Worm (Caenorhabditis elegans) whole organism, late embryonic: ENCODE results near the gene nipi-3.
A peak's percentile ranks its signal among the peaks of the same experiment; 100 is the strongest.

Experiments used
- C08G9.2 ChIP-seq: sonication (generic microtip); optimal IDR thresholded peaks from 2 replicates; lab custom pipeline; 2016; ENCODE audit warnings: mild to moderate bottlenecking, missing genetic modification characterization, moderate library complexity, missing compliant biosample characterization
- F13H6.1 ChIP-seq: sonication (generic microtip); optimal IDR thresholded peaks from 2 replicates; lab custom pipeline; 2016; ENCODE audit warnings: missing genetic modification characterization, missing compliant biosample characterization
- K02D7.2 ChIP-seq: sonication (generic microtip); optimal IDR thresholded peaks from 2 replicates; lab custom pipeline; 2017; ENCODE audit warnings: mild to moderate bottlenecking, missing genetic modification characterization, missing compliant biosample characterization
- K09A11.1 ChIP-seq: sonication (generic microtip); optimal IDR thresholded peaks from 2 replicates; lab custom pipeline; 2017; ENCODE audit warnings: antibody characterized with exemption, mild to moderate bottlenecking, missing genetic modification characterization, missing compliant biosample characterization; ENCODE audit not compliant: insufficient read depth
- ama-1 ChIP-seq: fragments of 150-350 bp; optimal IDR thresholded peaks from 2 replicates; lab custom pipeline; 2014
- ceh-14 ChIP-seq: sonication (generic microtip); optimal IDR thresholded peaks from 2 replicates; lab custom pipeline; 2016; ENCODE audit warnings: missing genotype, missing genetic modification characterization, missing compliant biosample characterization
- ceh-18 ChIP-seq: sonication (generic microtip); optimal IDR thresholded peaks from 2 replicates; lab custom pipeline; 2016; ENCODE audit warnings: missing genetic modification characterization, missing compliant biosample characterization
- ceh-19 ChIP-seq: fragments of 200-800 bp; sonication (Bioruptor generic); optimal IDR thresholded peaks from 2 replicates; lab custom pipeline; 2018; ENCODE audit warnings: mild to moderate bottlenecking, missing genetic modification characterization, missing compliant biosample characterization
- ceh-2 ChIP-seq: sonication (generic microtip); optimal IDR thresholded peaks from 2 replicates; lab custom pipeline; 2016; ENCODE audit warnings: missing genotype, missing genetic modification characterization, missing compliant biosample characterization
- ceh-22 ChIP-seq: sonication (generic microtip); optimal IDR thresholded peaks from 2 replicates; lab custom pipeline; 2017; ENCODE audit warnings: missing biosample characterization, missing genetic modification characterization
- ceh-31 ChIP-seq: sonication (generic microtip); optimal IDR thresholded peaks from 2 replicates; lab custom pipeline; 2016; ENCODE audit warnings: missing genetic modification characterization, missing compliant biosample characterization
- ceh-34 ChIP-seq: sonication (generic microtip); optimal IDR thresholded peaks from 2 replicates; lab custom pipeline; 2016; ENCODE audit warnings: mild to moderate bottlenecking, missing genetic modification characterization, missing compliant biosample characterization
- ceh-45 ChIP-seq: fragments of 200-800 bp; sonication (Bioruptor generic); IDR thresholded peaks from 2 replicates; pipeline ENCODE4 v1.3.6; 2022; ENCODE audit warnings: missing genetic modification reagents, missing genetic modification characterization, missing compliant biosample characterization
- ceh-48 ChIP-seq: sonication (generic microtip); optimal IDR thresholded peaks from 2 replicates; lab custom pipeline; 2016; ENCODE audit warnings: missing genetic modification characterization, inconsistent platforms, missing compliant biosample characterization
- ceh-6 ChIP-seq: fragments of 200-800 bp; sonication (Bioruptor generic); optimal IDR thresholded peaks from 2 replicates; lab custom pipeline; 2018; ENCODE audit warnings: mild to moderate bottlenecking, missing genetic modification characterization, missing compliant biosample characterization
- dmd-4 ChIP-seq: sonication (generic microtip); optimal IDR thresholded peaks from 2 replicates; lab custom pipeline; 2016; ENCODE audit warnings: borderline replicate concordance, missing genetic modification characterization, missing compliant biosample characterization
- dve-1 ChIP-seq: sonication (generic microtip); optimal IDR thresholded peaks from 2 replicates; lab custom pipeline; 2017; ENCODE audit warnings: antibody characterized with exemption, mild to moderate bottlenecking, missing genetic modification characterization, missing compliant biosample characterization
- elt-2 ChIP-seq: sonication (generic microtip); optimal IDR thresholded peaks from 2 replicates; lab custom pipeline; 2016; ENCODE audit warnings: missing genetic modification reagents, missing genetic modification characterization, missing compliant biosample characterization
- eyg-1 ChIP-seq: sonication (generic microtip); optimal IDR thresholded peaks from 2 replicates; lab custom pipeline; 2016; ENCODE audit warnings: missing genotype, missing genetic modification characterization, missing compliant biosample characterization
- fax-1 ChIP-seq: sonication (generic microtip); optimal IDR thresholded peaks from 2 replicates; lab custom pipeline; 2016; ENCODE audit warnings: missing genotype, missing genetic modification characterization, missing compliant biosample characterization
- fkh-6 ChIP-seq: sonication (generic microtip); optimal IDR thresholded peaks from 2 replicates; lab custom pipeline; 2016; ENCODE audit warnings: missing genetic modification characterization, missing compliant biosample characterization
- gmeb-2 ChIP-seq: sonication (generic microtip); optimal IDR thresholded peaks from 2 replicates; lab custom pipeline; 2016; ENCODE audit warnings: missing genetic modification characterization, inconsistent platforms, missing compliant biosample characterization
- hlh-13 ChIP-seq: fragments of 200-800 bp; sonication (Bioruptor generic); optimal IDR thresholded peaks from 2 replicates; lab custom pipeline; 2018; ENCODE audit warnings: mild to moderate bottlenecking, missing genetic modification characterization, missing compliant biosample characterization
- hlh-15 ChIP-seq: sonication (generic microtip); optimal IDR thresholded peaks from 2 replicates; lab custom pipeline; 2016; ENCODE audit warnings: missing genetic modification characterization, missing compliant biosample characterization
- hlh-30 ChIP-seq: sonication (generic microtip); optimal IDR thresholded peaks from 2 replicates; lab custom pipeline; 2017; ENCODE audit warnings: antibody characterized with exemption, missing genetic modification characterization, missing compliant biosample characterization; ENCODE audit not compliant: insufficient read depth
- hlh-8 ChIP-seq: sonication (generic microtip); optimal IDR thresholded peaks from 2 replicates; lab custom pipeline; 2016; ENCODE audit warnings: missing genotype, missing genetic modification characterization, missing compliant biosample characterization
- madf-2 ChIP-seq: sonication (generic microtip); optimal IDR thresholded peaks from 2 replicates; lab custom pipeline; 2017; ENCODE audit warnings: missing genetic modification characterization, missing compliant biosample characterization
- mec-3 ChIP-seq: sonication (generic microtip); optimal IDR thresholded peaks from 2 replicates; lab custom pipeline; 2016; ENCODE audit warnings: borderline replicate concordance, missing genetic modification characterization, missing compliant biosample characterization
- nfya-1 ChIP-seq: sonication (generic microtip); optimal IDR thresholded peaks from 2 replicates; lab custom pipeline; 2017; ENCODE audit warnings: missing genetic modification characterization, mild to moderate bottlenecking, missing compliant biosample characterization, antibody characterized with exemption, moderate library complexity
- nhr-232 ChIP-seq: sonication (generic microtip); optimal IDR thresholded peaks from 2 replicates; lab custom pipeline; 2016; ENCODE audit warnings: missing genetic modification characterization, missing compliant biosample characterization
- pat-9 ChIP-seq: fragments of 200-800 bp; sonication (Bioruptor generic); optimal IDR thresholded peaks from 2 replicates; lab custom pipeline; 2018; ENCODE audit warnings: mild to moderate bottlenecking, missing genetic modification characterization, moderate library complexity, missing compliant biosample characterization
- pha-2 ChIP-seq: sonication (generic microtip); optimal IDR thresholded peaks from 2 replicates; lab custom pipeline; 2017; ENCODE audit warnings: mild to moderate bottlenecking, missing genetic modification characterization, missing compliant biosample characterization
- pha-4 ChIP-seq: fragments of 150-350 bp; optimal IDR thresholded peaks from 2 replicates; lab custom pipeline; 2018; ENCODE audit warnings: missing biosample characterization, missing genetic modification reagents, missing genetic modification characterization
- rnt-1 ChIP-seq: sonication (generic microtip); optimal IDR thresholded peaks from 2 replicates; lab custom pipeline; 2016; ENCODE audit warnings: missing genetic modification characterization, missing compliant biosample characterization
- sdc-2 ChIP-seq: sonication (generic microtip); optimal IDR thresholded peaks from 2 replicates; lab custom pipeline; 2016; ENCODE audit warnings: missing genotype, missing genetic modification characterization, missing compliant biosample characterization
- sox-2 ChIP-seq: fragments of 200-800 bp; sonication (Bioruptor generic); IDR thresholded peaks from 2 replicates; pipeline ENCODE4 v1.3.6; 2022; ENCODE audit warnings: missing genetic modification reagents, missing genetic modification characterization, missing compliant biosample characterization
- syd-9 ChIP-seq: sonication (generic microtip); optimal IDR thresholded peaks from 2 replicates; lab custom pipeline; 2016; ENCODE audit warnings: mild to moderate bottlenecking, missing genetic modification characterization, moderate library complexity, missing compliant biosample characterization
- unc-42 ChIP-seq: sonication (generic microtip); optimal IDR thresholded peaks from 2 replicates; lab custom pipeline; 2016; ENCODE audit warnings: missing genotype, missing genetic modification characterization, missing compliant biosample characterization
- unc-55 ChIP-seq: sonication (generic microtip); optimal IDR thresholded peaks from 2 replicates; lab custom pipeline; 2017; ENCODE audit warnings: missing biosample characterization, missing genetic modification reagents, missing genetic modification characterization
- unc-86 ChIP-seq: sonication (generic microtip); optimal IDR thresholded peaks from 2 replicates; lab custom pipeline; 2016; ENCODE audit warnings: missing genetic modification characterization, missing compliant biosample characterization

Gene nipi-3

ce11 chrX:15569633-15570032 is 38.1 kb upstream of the nipi-3 start:
- no peak for TF ChIP-seq eyg-1 (tag; lab: Kevin White, UChicago)
- TF ChIP-seq ceh-19 (GFP tag; lab: Kevin White, UChicago) = no peak
- no peak for TF ChIP-seq unc-86 (tag; lab: Kevin White, UChicago)
- no peak for TF ChIP-seq ceh-45 (GFP tag; lab: Robert Waterston, UW)
- no peak for TF ChIP-seq ceh-34 (tag; lab: Kevin White, UChicago)
- no peak for TF ChIP-seq pat-9 (tag; lab: Kevin White, UChicago)
- TF ChIP-seq ceh-22 (tag; lab: Kevin White, UChicago) = no peak
- no peak for TF ChIP-seq fax-1 (tag; lab: Kevin White, UChicago)
- no peak for TF ChIP-seq fkh-6 (tag; lab: Kevin White, UChicago)
- TF ChIP-seq hlh-15 = no peak
- no peak for TF ChIP-seq ceh-2
- no peak for TF ChIP-seq F13H6.1 (tag; lab: Kevin White, UChicago)
- no peak for TF ChIP-seq elt-2 (tag; lab: Kevin White, UChicago)
- TF ChIP-seq syd-9 = no peak

DNA sequence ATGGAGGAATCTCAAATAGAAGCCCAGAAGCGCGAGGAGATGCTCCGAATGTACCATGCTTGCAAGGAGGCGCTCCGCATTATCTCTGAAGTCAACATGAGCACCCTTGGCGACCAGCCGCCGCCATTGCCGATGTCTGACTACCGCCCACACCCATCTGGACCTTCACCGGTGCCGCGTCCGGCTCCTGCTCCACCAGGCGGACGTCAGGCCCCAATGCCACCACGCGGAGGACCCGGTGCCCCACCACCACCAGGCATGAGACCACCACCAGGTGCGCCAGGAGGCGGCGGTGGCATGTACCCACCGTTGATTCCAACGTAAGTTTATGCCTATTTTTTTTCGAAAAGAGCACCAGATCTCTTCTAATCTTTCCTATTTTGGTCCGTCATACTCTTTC is 35.7 kb upstream of the nipi-3 start:
- TF ChIP-seq madf-2 (tag; lab: Kevin White, UChicago) (no peak), mec-3 (tag; lab: Kevin White, UChicago) (peak; percentile 7)

DNA sequence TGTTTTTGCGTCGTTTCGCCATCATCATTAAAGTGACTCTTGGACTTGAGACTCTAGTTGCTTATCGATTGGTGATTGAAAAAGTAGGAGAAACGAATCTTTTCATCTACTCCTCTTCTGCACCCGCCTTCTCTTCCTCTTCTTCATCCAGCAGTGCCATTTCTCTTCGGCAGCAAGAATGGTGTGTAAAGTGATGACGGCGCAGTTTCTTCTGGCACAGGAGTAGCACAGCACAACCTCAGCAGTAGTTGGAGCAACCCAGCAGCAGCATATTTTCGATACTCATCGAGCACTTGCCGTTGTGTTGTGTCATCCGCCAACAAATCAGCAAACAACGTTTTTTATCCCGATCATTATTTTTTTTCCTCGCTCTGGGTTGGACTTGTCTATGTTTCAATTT is 32.3 kb upstream of the nipi-3 start:
- TF ChIP-seq unc-55 (GFP tag; lab: Kevin White, UChicago) (peak; percentile 9), ceh-18 (tag; lab: Kevin White, UChicago) (peak; percentile 53), hlh-30 (tag; lab: Kevin White, UChicago) (no peak)

DNA sequence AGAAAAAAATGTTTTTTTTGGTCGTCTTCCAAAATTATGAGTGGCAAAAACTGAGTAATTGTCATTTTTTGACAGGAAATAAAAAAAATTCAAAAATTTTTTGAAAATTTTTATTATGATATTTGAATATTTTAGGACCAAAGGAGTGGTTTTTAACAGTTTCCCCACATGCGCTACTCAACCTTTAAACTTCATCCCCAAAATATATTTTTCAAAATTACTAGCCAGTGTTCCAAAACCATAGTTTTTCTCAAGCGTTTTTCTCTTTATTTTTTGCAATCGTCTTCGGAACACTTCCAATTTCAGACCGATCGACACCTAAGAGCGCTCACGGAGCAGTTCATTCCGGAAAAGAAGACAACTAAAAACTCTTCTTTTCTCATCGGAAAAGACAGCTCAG is 30.8 kb upstream of the nipi-3 start, which contains the start of gene K09A9.6:
Gene K09A9.6 (plus strand): TSS at position 301 of the 400 bp plus-strand sequence.
- TF ChIP-seq ceh-48 (tag; lab: Kevin White, UChicago) (no peak), hlh-13 (GFP tag; lab: Kevin White, UChicago) (no peak), nfya-1 (tag; lab: Kevin White, UChicago) (no peak), K09A11.1 (tag; lab: Kevin White, UChicago) (no peak), ama-1 (lab: Kevin White, UChicago) (no peak), ceh-31 (no peak), K02D7.2 (tag; lab: Kevin White, UChicago) (no peak), gmeb-2 (no peak), unc-42 (tag; lab: Kevin White, UChicago) (no peak)

ce11 chrX:15585144-15585543 is 22.6 kb upstream of the nipi-3 start:
- TF ChIP-seq C08G9.2 (tag; lab: Kevin White, UChicago) (no peak), ceh-14 (tag; lab: Kevin White, UChicago) (no peak), hlh-8 (tag; lab: Kevin White, UChicago) (no peak), ceh-18 (tag; lab: Kevin White, UChicago) (no peak), pha-2 (no peak), rnt-1 (tag; lab: Kevin White, UChicago) (no peak), unc-42 (tag; lab: Kevin White, UChicago) (no peak)

- no peak for TF ChIP-seq madf-2 (tag; lab: Kevin White, UChicago)
- TF ChIP-seq hlh-30 (tag; lab: Kevin White, UChicago) = no peak
- TF ChIP-seq ceh-6 = no peak
- TF ChIP-seq sox-2 (GFP tag; lab: Robert Waterston, UW) = no peak
- no peak for TF ChIP-seq mec-3 (tag; lab: Kevin White, UChicago)
- no peak for TF ChIP-seq hlh-8 (tag; lab: Kevin White, UChicago)
- TF ChIP-seq nhr-232 (tag; lab: Kevin White, UChicago) = no peak
- TF ChIP-seq dmd-4 = no peak
- no peak for TF ChIP-seq nfya-1 (tag; lab: Kevin White, UChicago)
- no peak for TF ChIP-seq sdc-2 (tag; lab: Kevin White, UChicago)
- no peak for TF ChIP-seq pha-4
- TF ChIP-seq dve-1 (tag; lab: Kevin White, UChicago) = no peak
Measured at ce11 chrX:15586192-15586591, 21.6 kb upstream of the nipi-3 start.
